Worm (Caenorhabditis elegans) whole organism, L2 larva: ENCODE data around the gene trim-21.

Experiments
- F13H6.1 ChIP-seq: sonication (generic microtip); optimal IDR thresholded peaks from 2 replicates; lab custom pipeline; 2016; ENCODE audit warnings: missing genetic modification characterization, missing compliant biosample characterization
- R02D3.7 ChIP-seq: fragments of 150-350 bp; optimal IDR thresholded peaks from 2 replicates; lab custom pipeline; 2014; ENCODE audit warnings: missing biosample characterization, missing genetic modification characterization
- Y55F3AM.14 ChIP-seq: fragments of 200-800 bp; sonication (Bioruptor generic); optimal IDR thresholded peaks from 2 replicates; lab custom pipeline; 2018; ENCODE audit warnings: mild to moderate bottlenecking, missing genetic modification characterization, missing compliant biosample characterization
- alr-1 ChIP-seq: fragments of 150-350 bp; optimal IDR thresholded peaks from 2 replicates; lab custom pipeline; 2014; ENCODE audit warnings: missing biosample characterization, missing genetic modification characterization
- ama-1 ChIP-seq: fragments of 150-350 bp; optimal IDR thresholded peaks from 2 replicates; lab custom pipeline; 2018; ENCODE audit warnings: inconsistent platforms
- blmp-1 ChIP-seq: sonication (generic microtip); optimal IDR thresholded peaks from 2 replicates; lab custom pipeline; 2017; ENCODE audit warnings: missing genetic modification characterization, mild to moderate bottlenecking, missing compliant biosample characterization, antibody characterized with exemption, moderate library complexity; ENCODE audit not compliant: insufficient read depth
- ceh-16 ChIP-seq: fragments of 150-350 bp; optimal IDR thresholded peaks from 2 replicates; lab custom pipeline; 2014; ENCODE audit warnings: missing biosample characterization, missing genetic modification characterization
- ceh-82 ChIP-seq: fragments of 150-350 bp; optimal IDR thresholded peaks from 2 replicates; lab custom pipeline; 2014; ENCODE audit warnings: missing biosample characterization, missing genetic modification characterization
- dmd-4 ChIP-seq: sonication (generic microtip); optimal IDR thresholded peaks from 2 replicates; lab custom pipeline; 2017; ENCODE audit warnings: missing biosample characterization, missing genetic modification characterization
- elt-3 ChIP-seq: sonication (generic microtip); optimal IDR thresholded peaks from 2 replicates; lab custom pipeline; 2017; ENCODE audit warnings: missing biosample characterization, missing genetic modification characterization
- fos-1 ChIP-seq: fragments of 150-350 bp; optimal IDR thresholded peaks from 2 replicates; lab custom pipeline; 2014; ENCODE audit warnings: missing biosample characterization, missing genetic modification characterization
- gmeb-1 ChIP-seq: fragments of 150-350 bp; optimal IDR thresholded peaks from 2 replicates; lab custom pipeline; 2014; ENCODE audit warnings: missing biosample characterization, missing genetic modification characterization
- lin-11 ChIP-seq: fragments of 150-350 bp; sonication (generic microtip); optimal IDR thresholded peaks from 2 replicates; lab custom pipeline; 2014; ENCODE audit warnings: missing biosample characterization, missing genetic modification characterization, inconsistent platforms, mixed read lengths
- lin-13 ChIP-seq: fragments of 150-350 bp; optimal IDR thresholded peaks from 2 replicates; lab custom pipeline; 2014; ENCODE audit warnings: missing biosample characterization, missing genetic modification reagents, missing genetic modification characterization
- lsy-2 ChIP-seq, 2 experiments: fragments of 150-350 bp in 1 of 2; sonication (generic microtip) in 1 of 2; optimal IDR thresholded peaks; 2 replicates each; lab custom pipeline; 2014 to 2017; ENCODE audit warnings: missing biosample characterization in 2 of 2, missing genetic modification characterization in 2 of 2
- mab-5 ChIP-seq: fragments of 150-350 bp; optimal IDR thresholded peaks from 2 replicates; lab custom pipeline; 2014; ENCODE audit warnings: missing biosample characterization, missing genetic modification characterization
- mbf-1 ChIP-seq: sonication (generic microtip); optimal IDR thresholded peaks from 2 replicates; lab custom pipeline; 2017; ENCODE audit warnings: missing biosample characterization, missing genetic modification characterization
- mdl-1 ChIP-seq, 2 experiments: fragments of 150-350 bp in 1 of 2; sonication (generic microtip) in 1 of 2; optimal IDR thresholded peaks; 2 replicates each; lab custom pipeline; 2017; ENCODE audit warnings: missing biosample characterization in 2 of 2, missing genetic modification characterization in 2 of 2
- nhr-10 ChIP-seq: sonication (generic microtip); optimal IDR thresholded peaks from 2 replicates; lab custom pipeline; 2017; ENCODE audit warnings: missing biosample characterization, missing genetic modification characterization
- nhr-12 ChIP-seq: fragments of 150-350 bp; optimal IDR thresholded peaks from 2 replicates; lab custom pipeline; 2014; ENCODE audit warnings: missing biosample characterization, missing genetic modification characterization
- nhr-129 ChIP-seq: fragments of 150-350 bp; optimal IDR thresholded peaks from 2 replicates; lab custom pipeline; 2014; ENCODE audit warnings: missing biosample characterization, missing genetic modification characterization
- nhr-21 ChIP-seq: fragments of 150-350 bp; optimal IDR thresholded peaks from 2 replicates; lab custom pipeline; 2014; ENCODE audit warnings: missing biosample characterization, missing genetic modification characterization
- nhr-237 ChIP-seq: fragments of 150-350 bp; optimal IDR thresholded peaks from 2 replicates; lab custom pipeline; 2014; ENCODE audit warnings: missing biosample characterization, missing genetic modification characterization
- nhr-25 ChIP-seq: fragments of 150-350 bp; sonication (generic microtip); optimal IDR thresholded peaks from 3 replicates; lab custom pipeline; 2014; ENCODE audit warnings: missing biosample characterization, missing genetic modification characterization
- nhr-6 ChIP-seq: fragments of 150-350 bp; optimal IDR thresholded peaks from 2 replicates; lab custom pipeline; 2014; ENCODE audit warnings: missing biosample characterization, missing genetic modification characterization
- nhr-77 ChIP-seq: fragments of 150-350 bp; optimal IDR thresholded peaks from 2 replicates; lab custom pipeline; 2014; ENCODE audit warnings: missing biosample characterization, missing genetic modification characterization
- skn-1 ChIP-seq: sonication (generic microtip); optimal IDR thresholded peaks from 2 replicates; lab custom pipeline; 2017; ENCODE audit warnings: missing biosample characterization, missing genetic modification characterization
- sma-3 ChIP-seq: sonication (generic microtip); optimal IDR thresholded peaks from 2 replicates; lab custom pipeline; 2016; ENCODE audit warnings: missing genetic modification reagents, missing genetic modification characterization, missing compliant biosample characterization
- sma-9 ChIP-seq, 2 experiments: fragments of 150-350 bp in 1 of 2; sonication (generic microtip) in 1 of 2; optimal IDR thresholded peaks; 2 replicates each; lab custom pipeline; 2014 to 2016; ENCODE audit warnings: missing genetic modification characterization in 2 of 2, mild to moderate bottlenecking in 1 of 2, missing biosample characterization in 1 of 2, missing compliant biosample characterization in 1 of 2, missing genetic modification reagents in 1 of 2, moderate library complexity in 1 of 2
- snpc-4 ChIP-seq: fragments of 150-350 bp; optimal IDR thresholded peaks from 2 replicates; lab custom pipeline; 2014; ENCODE audit warnings: missing biosample characterization, missing genetic modification characterization
- unc-39 ChIP-seq: fragments of 150-350 bp; optimal IDR thresholded peaks from 2 replicates; lab custom pipeline; 2014; ENCODE audit warnings: missing biosample characterization, missing genetic modification characterization
- unc-55 ChIP-seq: fragments of 150-350 bp; sonication (generic microtip); optimal IDR thresholded peaks from 3 replicates; lab custom pipeline; 2014; ENCODE audit warnings: missing biosample characterization, missing genetic modification reagents, missing genetic modification characterization
- ztf-1 ChIP-seq: fragments of 200-800 bp; sonication (Bioruptor generic); conservative IDR thresholded peaks from 2 replicates; pipeline ENCODE4 v1.3.6; 2022; ENCODE audit warnings: missing genetic modification characterization, missing compliant biosample characterization
- ztf-11 ChIP-seq: sonication (generic microtip); optimal IDR thresholded peaks from 2 replicates; lab custom pipeline; 2017; ENCODE audit warnings: missing biosample characterization, missing genetic modification characterization

Gene trim-21

ce11 chrII:2298742-2299141 lies 13.9 kb downstream of the trim-21 start, which contains the start of gene B0281.4:
B0281.4 (minus strand) TSS chrII:2298842.
- TF ChIP-seq lin-11 (tag; lab: Kevin White, UChicago) (no peak), gmeb-1 (tag; lab: Kevin White, UChicago) (no peak), nhr-10 (tag; lab: Kevin White, UChicago) (no peak), ceh-16 (tag; lab: Kevin White, UChicago) (no peak), ztf-1 (no peak)

ce11 chrII:2295817-2296315 lies 16.8 kb downstream of the trim-21 start, which contains the start of gene fbxc-25:
fbxc-25 (minus strand) TSS chrII:2296265.
- TF ChIP-seq alr-1 (tag; lab: Kevin White, UChicago) (no peak), sma-3 (GFP tag; lab: Kevin White, UChicago) (no peak), ceh-16 (tag; lab: Kevin White, UChicago) (no peak), elt-3 (tag; lab: Kevin White, UChicago) (no peak), fos-1 (no peak), nhr-6 (tag; lab: Kevin White, UChicago) (no peak), lin-13 (GFP tag; lab: Kevin White, UChicago) (no peak), lin-11 (tag; lab: Kevin White, UChicago) (no peak)

ce11 chrII:2292549-2292948 lies 20.1 kb downstream of the trim-21 start:
- TF ChIP-seq ama-1 (lab: Kevin White, UChicago) = no peak
- TF ChIP-seq nhr-21 (tag; lab: Kevin White, UChicago) = no peak
- TF ChIP-seq nhr-77 (tag; lab: Kevin White, UChicago) = no peak
- no peak for TF ChIP-seq unc-39 (tag; lab: Kevin White, UChicago)
- TF ChIP-seq nhr-10 (tag; lab: Kevin White, UChicago) = no peak
- peak; percentile 74 for TF ChIP-seq fos-1
- no peak for TF ChIP-seq mab-5 (tag; lab: Kevin White, UChicago)
- no peak for TF ChIP-seq nhr-6 (tag; lab: Kevin White, UChicago)

ce11 chrII:2292027-2292426 lies 20.6 kb downstream of the trim-21 start, which contains the start of gene K09F6.7:
K09F6.7 (minus strand) TSS chrII:2292127.
- TF ChIP-seq nhr-21 (tag; lab: Kevin White, UChicago) (no peak), ztf-11 (tag; lab: Kevin White, UChicago) (no peak), nhr-6 (tag; lab: Kevin White, UChicago) (no peak), ceh-82 (tag; lab: Kevin White, UChicago) (no peak), sma-3 (GFP tag; lab: Kevin White, UChicago) (no peak), nhr-25 (tag; lab: Kevin White, UChicago) (no peak)

- TF ChIP-seq F13H6.1 (tag; lab: Kevin White, UChicago) (no peak), nhr-237 (tag; lab: Kevin White, UChicago) (no peak), Y55F3AM.14 (GFP tag; lab: Kevin White, UChicago) (no peak), nhr-25 (tag; lab: Kevin White, UChicago) (no peak), skn-1 (tag; lab: Kevin White, UChicago) (no peak), mab-5 (tag; lab: Kevin White, UChicago) (peak; percentile 2), nhr-21 (tag; lab: Kevin White, UChicago) (no peak), sma-9 (GFP tag; optimal IDR thresholded peaks at IDR 0.05; lab: Kevin White, UChicago) (peak; percentile 66), sma-9 (tag; optimal IDR thresholded peaks at IDR 0.05; lab: Kevin White, UChicago) (no peak), ceh-82 (tag; lab: Kevin White, UChicago) (no peak), nhr-77 (tag; lab: Kevin White, UChicago) (no peak), unc-55 (GFP tag; lab: Kevin White, UChicago) (peak; percentile 72), blmp-1 (tag; lab: Kevin White, UChicago) (no peak), sma-3 (GFP tag; lab: Kevin White, UChicago) (no peak), mdl-1 (tag; optimal IDR thresholded peaks at IDR 0.05; lab: Kevin White, UChicago) (no peak), nhr-129 (tag; lab: Kevin White, UChicago) (peak; percentile 18), snpc-4 (no peak), nhr-12 (no peak), gmeb-1 (tag; lab: Kevin White, UChicago) (no peak), elt-3 (tag; lab: Kevin White, UChicago) (no peak), mbf-1 (tag; lab: Kevin White, UChicago) (no peak), lsy-2 (tag; optimal IDR thresholded peaks at IDR 0.05; lab: Kevin White, UChicago) (peak in 1 of 2 experiments; percentile 20), dmd-4 (no peak), lin-13 (GFP tag; lab: Kevin White, UChicago) (no peak), R02D3.7 (tag; lab: Kevin White, UChicago) (no peak)
These were observed 23.2 kb downstream of the trim-21 start for ce11 chrII:2289441-2289840.
